Worm (Caenorhabditis elegans): Measurements from ENCODE around the gene Y62E10A.19.

ce11 chrIV:13453509-13453908 is 45.4 kb upstream of the Y62E10A.19 start:
- TF ChIP-seq scrt-1 (GFP tag; IDR thresholded peaks at IDR 0.05) (no peak), B0310.2 (tag; optimal IDR thresholded peaks at IDR 0.05) (no peak), flt-1 (GFP tag; IDR thresholded peaks at IDR 0.05) (no peak), ama-1 (optimal IDR thresholded peaks at IDR 0.05) (no peak), aly-1 (tag; optimal IDR thresholded peaks at IDR 0.05) (no peak), sea-1 (GFP tag; conservative IDR thresholded peaks at IDR 0.05) (no peak), tbx-11 (GFP tag; IDR thresholded peaks at IDR 0.05) (no peak), ceh-13 (GFP tag; optimal IDR thresholded peaks at IDR 0.05) (no peak), tra-4 (tag; optimal IDR thresholded peaks at IDR 0.05) (no peak), hmg-4 (GFP tag; optimal IDR thresholded peaks at IDR 0.05) (no peak)

Data from whole organism, early embryonic.